Worm (Caenorhabditis elegans): Measurements from ENCODE around the gene C52E4.12.

DNA sequence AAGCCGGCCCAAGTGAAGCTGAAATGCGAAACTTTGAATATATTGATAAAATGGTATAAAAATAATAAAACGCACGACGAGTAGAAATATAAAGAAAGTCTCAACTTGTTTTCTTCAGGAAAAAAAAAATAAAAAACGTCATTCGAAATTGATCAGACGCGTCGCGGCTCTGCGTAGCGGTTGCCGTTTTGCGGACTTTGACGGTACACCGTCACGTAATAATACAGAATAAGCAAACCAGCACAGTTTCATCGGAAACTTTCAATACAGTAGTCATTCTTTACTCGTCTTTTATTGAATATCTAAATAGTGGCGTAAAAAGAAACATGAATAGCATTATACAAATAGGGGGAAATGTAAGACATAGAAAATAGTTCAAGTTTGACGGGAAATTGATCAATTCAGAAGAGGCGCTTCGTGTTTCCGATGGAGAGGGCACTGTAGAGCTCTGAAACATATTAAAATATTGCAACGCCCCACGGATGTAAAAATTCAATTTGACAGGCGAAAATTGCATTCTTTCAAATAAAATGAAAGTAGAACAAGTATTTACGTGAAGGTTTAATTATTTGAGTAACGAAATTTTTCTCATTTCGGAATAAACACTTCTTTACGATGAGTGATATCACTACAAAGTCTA is 2.1 kb upstream of the C52E4.12 start, which contains the start of the genes cyl-1 and C52E4.7:
- TF ChIP-seq elt-2 (tag; optimal IDR thresholded peaks at IDR 0.05) = no peak
- no peak for TF ChIP-seq unc-86 (tag; optimal IDR thresholded peaks at IDR 0.05)
- no peak for TF ChIP-seq hlh-6 (tag; optimal IDR thresholded peaks at IDR 0.05)
- no peak for TF ChIP-seq pha-4 (tag; optimal IDR thresholded peaks at IDR 0.05)
- no peak for TF ChIP-seq ama-1 (optimal IDR thresholded peaks at IDR 0.05)
- no peak for TF ChIP-seq unc-55 (GFP tag; optimal IDR thresholded peaks at IDR 0.05)
- TF ChIP-seq sox-4 (tag; optimal IDR thresholded peaks at IDR 0.05) = no peak
- TF ChIP-seq ceh-24 (tag; optimal IDR thresholded peaks at IDR 0.05) = no peak
- no peak for TF ChIP-seq zip-5 (tag; optimal IDR thresholded peaks at IDR 0.05)
- no peak for TF ChIP-seq rnt-1 (tag; optimal IDR thresholded peaks at IDR 0.05)
- no peak for TF ChIP-seq unc-42 (tag; optimal IDR thresholded peaks at IDR 0.05)
- no peak for TF ChIP-seq npax-4 (tag; optimal IDR thresholded peaks at IDR 0.05)
- TF ChIP-seq nfya-1 (tag; optimal IDR thresholded peaks at IDR 0.05) = peak; percentile 32

Measured in whole organism, late embryonic.